Worm (Caenorhabditis elegans) whole organism, late embryonic: ENCODE measurements around the gene F18G5.6.

Experiments
- C08G9.2 ChIP-seq: sonication (generic microtip); optimal IDR thresholded peaks from 2 replicates; lab custom pipeline; 2016; ENCODE audit warnings: mild to moderate bottlenecking, missing genetic modification characterization, moderate library complexity, missing compliant biosample characterization
- K02D7.2 ChIP-seq: sonication (generic microtip); optimal IDR thresholded peaks from 2 replicates; lab custom pipeline; 2017; ENCODE audit warnings: mild to moderate bottlenecking, missing genetic modification characterization, missing compliant biosample characterization
- K09A11.1 ChIP-seq: sonication (generic microtip); optimal IDR thresholded peaks from 2 replicates; lab custom pipeline; 2017; ENCODE audit warnings: antibody characterized with exemption, mild to moderate bottlenecking, missing genetic modification characterization, missing compliant biosample characterization; ENCODE audit not compliant: insufficient read depth
- ahr-1 ChIP-seq: sonication (generic microtip); optimal IDR thresholded peaks from 2 replicates; lab custom pipeline; 2016; ENCODE audit warnings: missing genetic modification characterization, missing compliant biosample characterization
- ama-1 ChIP-seq: fragments of 150-350 bp; optimal IDR thresholded peaks from 2 replicates; lab custom pipeline; 2014
- ceh-18 ChIP-seq: sonication (generic microtip); optimal IDR thresholded peaks from 2 replicates; lab custom pipeline; 2016; ENCODE audit warnings: missing genetic modification characterization, missing compliant biosample characterization
- ceh-2 ChIP-seq: sonication (generic microtip); optimal IDR thresholded peaks from 2 replicates; lab custom pipeline; 2016; ENCODE audit warnings: missing genotype, missing genetic modification characterization, missing compliant biosample characterization
- ceh-24 ChIP-seq: sonication (generic microtip); optimal IDR thresholded peaks from 2 replicates; lab custom pipeline; 2016; ENCODE audit warnings: mild to moderate bottlenecking, missing genetic modification characterization, missing compliant biosample characterization
- ceh-30 ChIP-seq: fragments of 150-350 bp; optimal IDR thresholded peaks from 2 replicates; lab custom pipeline; 2014; ENCODE audit warnings: missing biosample characterization, missing genetic modification characterization
- ceh-45 ChIP-seq: fragments of 200-800 bp; sonication (Bioruptor generic); IDR thresholded peaks from 2 replicates; pipeline ENCODE4 v1.3.6; 2022; ENCODE audit warnings: missing genetic modification reagents, missing genetic modification characterization, missing compliant biosample characterization
- ceh-48 ChIP-seq: sonication (generic microtip); optimal IDR thresholded peaks from 2 replicates; lab custom pipeline; 2016; ENCODE audit warnings: missing genetic modification characterization, inconsistent platforms, missing compliant biosample characterization
- ceh-6 ChIP-seq: fragments of 200-800 bp; sonication (Bioruptor generic); optimal IDR thresholded peaks from 2 replicates; lab custom pipeline; 2018; ENCODE audit warnings: mild to moderate bottlenecking, missing genetic modification characterization, missing compliant biosample characterization
- ceh-9 ChIP-seq: sonication (generic microtip); optimal IDR thresholded peaks from 2 replicates; lab custom pipeline; 2016; ENCODE audit warnings: mild to moderate bottlenecking, missing genetic modification characterization, inconsistent platforms, missing compliant biosample characterization
- che-1 ChIP-seq: sonication (generic microtip); optimal IDR thresholded peaks from 2 replicates; lab custom pipeline; 2016; ENCODE audit warnings: mild to moderate bottlenecking, missing genetic modification characterization, missing compliant biosample characterization
- dmd-4 ChIP-seq: sonication (generic microtip); optimal IDR thresholded peaks from 2 replicates; lab custom pipeline; 2016; ENCODE audit warnings: borderline replicate concordance, missing genetic modification characterization, missing compliant biosample characterization
- elt-2 ChIP-seq: sonication (generic microtip); optimal IDR thresholded peaks from 2 replicates; lab custom pipeline; 2016; ENCODE audit warnings: missing genetic modification reagents, missing genetic modification characterization, missing compliant biosample characterization
- ets-4 ChIP-seq: sonication (generic microtip); optimal IDR thresholded peaks from 2 replicates; lab custom pipeline; 2016; ENCODE audit warnings: missing genetic modification characterization, missing compliant biosample characterization
- eyg-1 ChIP-seq: sonication (generic microtip); optimal IDR thresholded peaks from 2 replicates; lab custom pipeline; 2016; ENCODE audit warnings: missing genotype, missing genetic modification characterization, missing compliant biosample characterization
- fax-1 ChIP-seq: sonication (generic microtip); optimal IDR thresholded peaks from 2 replicates; lab custom pipeline; 2016; ENCODE audit warnings: missing genotype, missing genetic modification characterization, missing compliant biosample characterization
- fkh-10 ChIP-seq: fragments of 150-350 bp; optimal IDR thresholded peaks from 2 replicates; lab custom pipeline; 2014; ENCODE audit warnings: missing biosample characterization, missing genetic modification reagents, missing genetic modification characterization
- fkh-6 ChIP-seq: sonication (generic microtip); optimal IDR thresholded peaks from 2 replicates; lab custom pipeline; 2016; ENCODE audit warnings: missing genetic modification characterization, missing compliant biosample characterization
- gmeb-2 ChIP-seq: sonication (generic microtip); optimal IDR thresholded peaks from 2 replicates; lab custom pipeline; 2016; ENCODE audit warnings: missing genetic modification characterization, inconsistent platforms, missing compliant biosample characterization
- hlh-30 ChIP-seq: sonication (generic microtip); optimal IDR thresholded peaks from 2 replicates; lab custom pipeline; 2017; ENCODE audit warnings: antibody characterized with exemption, missing genetic modification characterization, missing compliant biosample characterization; ENCODE audit not compliant: insufficient read depth
- hlh-8 ChIP-seq: sonication (generic microtip); optimal IDR thresholded peaks from 2 replicates; lab custom pipeline; 2016; ENCODE audit warnings: missing genotype, missing genetic modification characterization, missing compliant biosample characterization
- lim-6 ChIP-seq: sonication (generic microtip); optimal IDR thresholded peaks from 2 replicates; lab custom pipeline; 2016; ENCODE audit warnings: missing genetic modification characterization, missing compliant biosample characterization
- lin-11 ChIP-seq: fragments of 200-800 bp; sonication (Bioruptor generic); optimal IDR thresholded peaks from 2 replicates; lab custom pipeline; 2018; ENCODE audit warnings: mild to moderate bottlenecking, missing genetic modification characterization, missing compliant biosample characterization
- mec-3 ChIP-seq: sonication (generic microtip); optimal IDR thresholded peaks from 2 replicates; lab custom pipeline; 2016; ENCODE audit warnings: borderline replicate concordance, missing genetic modification characterization, missing compliant biosample characterization
- nfya-1 ChIP-seq: sonication (generic microtip); optimal IDR thresholded peaks from 2 replicates; lab custom pipeline; 2017; ENCODE audit warnings: missing genetic modification characterization, mild to moderate bottlenecking, missing compliant biosample characterization, antibody characterized with exemption, moderate library complexity
- nhr-11 ChIP-seq: fragments of 150-350 bp; optimal IDR thresholded peaks from 2 replicates; lab custom pipeline; 2014; ENCODE audit warnings: missing biosample characterization, missing genetic modification characterization
- npax-4 ChIP-seq: sonication (generic microtip); optimal IDR thresholded peaks from 2 replicates; lab custom pipeline; 2016; ENCODE audit warnings: missing genetic modification characterization, missing compliant biosample characterization
- pag-3 ChIP-seq: sonication (generic microtip); optimal IDR thresholded peaks from 2 replicates; lab custom pipeline; 2016; ENCODE audit warnings: missing compliant biosample characterization, missing genetic modification characterization, borderline replicate concordance
- pat-9 ChIP-seq: fragments of 200-800 bp; sonication (Bioruptor generic); optimal IDR thresholded peaks from 2 replicates; lab custom pipeline; 2018; ENCODE audit warnings: mild to moderate bottlenecking, missing genetic modification characterization, moderate library complexity, missing compliant biosample characterization
- pax-1 ChIP-seq: fragments of 150-350 bp; optimal IDR thresholded peaks from 2 replicates; lab custom pipeline; 2014; ENCODE audit warnings: missing biosample characterization, missing genetic modification characterization
- pha-2 ChIP-seq: sonication (generic microtip); optimal IDR thresholded peaks from 2 replicates; lab custom pipeline; 2017; ENCODE audit warnings: mild to moderate bottlenecking, missing genetic modification characterization, missing compliant biosample characterization
- pha-4 ChIP-seq: fragments of 150-350 bp; optimal IDR thresholded peaks from 2 replicates; lab custom pipeline; 2018; ENCODE audit warnings: missing biosample characterization, missing genetic modification reagents, missing genetic modification characterization
- pqm-1 ChIP-seq: sonication (generic microtip); optimal IDR thresholded peaks from 2 replicates; lab custom pipeline; 2016; ENCODE audit warnings: missing genetic modification characterization, missing compliant biosample characterization
- pros-1 ChIP-seq: fragments of 150-350 bp; optimal IDR thresholded peaks from 2 replicates; lab custom pipeline; 2014; ENCODE audit warnings: missing biosample characterization, missing genetic modification reagents, missing genetic modification characterization
- ref-2 ChIP-seq: sonication (generic microtip); optimal IDR thresholded peaks from 2 replicates; lab custom pipeline; 2016; ENCODE audit warnings: missing genetic modification characterization, missing compliant biosample characterization
- rnt-1 ChIP-seq: sonication (generic microtip); optimal IDR thresholded peaks from 2 replicates; lab custom pipeline; 2016; ENCODE audit warnings: missing genetic modification characterization, missing compliant biosample characterization
- sox-4 ChIP-seq: sonication (generic microtip); optimal IDR thresholded peaks from 2 replicates; lab custom pipeline; 2017; ENCODE audit warnings: mild to moderate bottlenecking, missing genetic modification characterization, inconsistent platforms, missing compliant biosample characterization
- syd-9 ChIP-seq: sonication (generic microtip); optimal IDR thresholded peaks from 2 replicates; lab custom pipeline; 2016; ENCODE audit warnings: mild to moderate bottlenecking, missing genetic modification characterization, moderate library complexity, missing compliant biosample characterization
- unc-55 ChIP-seq: sonication (generic microtip); optimal IDR thresholded peaks from 2 replicates; lab custom pipeline; 2017; ENCODE audit warnings: missing biosample characterization, missing genetic modification reagents, missing genetic modification characterization
- unc-86 ChIP-seq: sonication (generic microtip); optimal IDR thresholded peaks from 2 replicates; lab custom pipeline; 2016; ENCODE audit warnings: missing genetic modification characterization, missing compliant biosample characterization
- ztf-16 ChIP-seq: sonication (generic microtip); optimal IDR thresholded peaks from 2 replicates; lab custom pipeline; 2017; ENCODE audit warnings: missing genetic modification characterization, missing compliant biosample characterization

Gene F18G5.6

ce11 chrX:9268373-9268772 is 4.2 kb upstream of the F18G5.6 start:
- TF ChIP-seq ref-2 (tag; lab: Kevin White, UChicago): no peak
- no peak for TF ChIP-seq sox-4
- TF ChIP-seq ztf-16: no peak
- TF ChIP-seq eyg-1: no peak
- TF ChIP-seq unc-55 (GFP tag; lab: Kevin White, UChicago): no peak
- no peak for TF ChIP-seq ahr-1
- no peak for TF ChIP-seq fkh-10
- no peak for TF ChIP-seq ama-1 (lab: Kevin White, UChicago)
- no peak for TF ChIP-seq nhr-11 (tag; lab: Kevin White, UChicago)
- TF ChIP-seq che-1 (tag; lab: Kevin White, UChicago): no peak
- TF ChIP-seq ceh-6: no peak
- TF ChIP-seq pax-1 (tag; lab: Kevin White, UChicago): no peak
- TF ChIP-seq rnt-1 (tag; lab: Kevin White, UChicago): no peak
- TF ChIP-seq lin-11: no peak
- no peak for TF ChIP-seq pat-9 (tag; lab: Kevin White, UChicago)
- TF ChIP-seq pqm-1: no peak
- no peak for TF ChIP-seq syd-9 (tag; lab: Kevin White, UChicago)
- no peak for TF ChIP-seq gmeb-2 (tag; lab: Kevin White, UChicago)

- no peak for TF ChIP-seq C08G9.2
- TF ChIP-seq ceh-18 (tag; lab: Kevin White, UChicago): no peak
- TF ChIP-seq mec-3 (tag; lab: Kevin White, UChicago): no peak
- TF ChIP-seq K09A11.1 (tag; lab: Kevin White, UChicago): no peak
- TF ChIP-seq nfya-1 (tag; lab: Kevin White, UChicago): no peak
- no peak for TF ChIP-seq pha-2 (tag; lab: Kevin White, UChicago)
- no peak for TF ChIP-seq pha-4 (tag; lab: Kevin White, UChicago)
- no peak for TF ChIP-seq lim-6 (tag; lab: Kevin White, UChicago)
- TF ChIP-seq pros-1: no peak
- TF ChIP-seq fkh-6: no peak
- TF ChIP-seq K02D7.2 (tag; lab: Kevin White, UChicago): no peak
- TF ChIP-seq fkh-10: no peak
- no peak for TF ChIP-seq rnt-1 (tag; lab: Kevin White, UChicago)
- no peak for TF ChIP-seq che-1 (tag; lab: Kevin White, UChicago)
- no peak for TF ChIP-seq ref-2 (tag; lab: Kevin White, UChicago)
- TF ChIP-seq npax-4: no peak
- TF ChIP-seq unc-86 (tag; lab: Kevin White, UChicago): no peak
Measured at ce11 chrX:9266512-9266911, 2.4 kb upstream of the F18G5.6 start.

- no peak for TF ChIP-seq syd-9 (tag; lab: Kevin White, UChicago)
- peak; percentile 38 for TF ChIP-seq hlh-30 (tag; lab: Kevin White, UChicago)
- TF ChIP-seq K09A11.1 (tag; lab: Kevin White, UChicago): no peak
- no peak for TF ChIP-seq dmd-4 (tag; lab: Kevin White, UChicago)
- no peak for TF ChIP-seq npax-4
- TF ChIP-seq, all 69 proteins: peak for 1
Measured at ce11 chrX:9264636-9265035, 505 bp upstream of the F18G5.6 start.

- TF ChIP-seq ceh-45 (GFP tag; lab: Robert Waterston, UW) (no peak), gmeb-2 (tag; lab: Kevin White, UChicago) (no peak), unc-55 (GFP tag; lab: Kevin White, UChicago) (no peak), elt-2 (tag; lab: Kevin White, UChicago) (peak; percentile 5)
- TF ChIP-seq, all 69 proteins: peak for 1
Measured at ce11 chrX:9261626-9262189, 2.4 kb downstream of the F18G5.6 start.

ce11 chrX:9259552-9259951 is 4.6 kb downstream of the F18G5.6 start, which contains the start of gene F18G5.1:
TSS of gene F18G5.1 (plus strand) at chrX:9259852.
- no peak for TF ChIP-seq mec-3 (tag; lab: Kevin White, UChicago)
- TF ChIP-seq ceh-48 (tag; lab: Kevin White, UChicago): no peak
- TF ChIP-seq ceh-2 (tag; lab: Kevin White, UChicago): no peak
- TF ChIP-seq ets-4 (tag; lab: Kevin White, UChicago): no peak
- no peak for TF ChIP-seq sox-4
- TF ChIP-seq hlh-8: no peak
- no peak for TF ChIP-seq ceh-30
- no peak for TF ChIP-seq lin-11
- no peak for TF ChIP-seq K09A11.1 (tag; lab: Kevin White, UChicago)
- TF ChIP-seq unc-55 (GFP tag; lab: Kevin White, UChicago): no peak
- TF ChIP-seq fax-1 (tag; lab: Kevin White, UChicago): no peak
- TF ChIP-seq npax-4: no peak
- no peak for TF ChIP-seq pag-3 (tag; lab: Kevin White, UChicago)
- TF ChIP-seq ceh-9 (tag; lab: Kevin White, UChicago): no peak
- TF ChIP-seq ceh-24: no peak
- no peak for TF ChIP-seq fkh-10
